Fruit fly (Drosophila melanogaster) whole organism: ENCODE results near the gene kraken.

Experiments
- CG8478 ChIP-seq: fragments of >200 bp; optimal IDR thresholded peaks from 2 replicates; lab custom pipeline; 2018; ENCODE audit warnings: inconsistent platforms
- Dll ChIP-seq: fragments of >200 bp; optimal IDR thresholded peaks from 2 replicates; lab custom pipeline; 2017
- EcR ChIP-seq, 2 experiments: fragments of >200 bp; optimal IDR thresholded peaks; 2 replicates each; lab custom pipeline; 2017; ENCODE audit warnings: missing biosample characterization in 2 of 2, missing genetic modification characterization in 2 of 2, missing genetic modification reagents in 2 of 2
- pan ChIP-seq: fragments of >200 bp; optimal IDR thresholded peaks from 2 replicates; lab custom pipeline; 2017
- psq ChIP-seq: fragments of >200 bp; optimal IDR thresholded peaks from 2 replicates; lab custom pipeline; 2017
- usp ChIP-seq: fragments of >200 bp; optimal IDR thresholded peaks from 2 replicates; lab custom pipeline; 2017; ENCODE audit warnings: missing biosample characterization, missing genetic modification characterization, mixed read lengths

DNA sequence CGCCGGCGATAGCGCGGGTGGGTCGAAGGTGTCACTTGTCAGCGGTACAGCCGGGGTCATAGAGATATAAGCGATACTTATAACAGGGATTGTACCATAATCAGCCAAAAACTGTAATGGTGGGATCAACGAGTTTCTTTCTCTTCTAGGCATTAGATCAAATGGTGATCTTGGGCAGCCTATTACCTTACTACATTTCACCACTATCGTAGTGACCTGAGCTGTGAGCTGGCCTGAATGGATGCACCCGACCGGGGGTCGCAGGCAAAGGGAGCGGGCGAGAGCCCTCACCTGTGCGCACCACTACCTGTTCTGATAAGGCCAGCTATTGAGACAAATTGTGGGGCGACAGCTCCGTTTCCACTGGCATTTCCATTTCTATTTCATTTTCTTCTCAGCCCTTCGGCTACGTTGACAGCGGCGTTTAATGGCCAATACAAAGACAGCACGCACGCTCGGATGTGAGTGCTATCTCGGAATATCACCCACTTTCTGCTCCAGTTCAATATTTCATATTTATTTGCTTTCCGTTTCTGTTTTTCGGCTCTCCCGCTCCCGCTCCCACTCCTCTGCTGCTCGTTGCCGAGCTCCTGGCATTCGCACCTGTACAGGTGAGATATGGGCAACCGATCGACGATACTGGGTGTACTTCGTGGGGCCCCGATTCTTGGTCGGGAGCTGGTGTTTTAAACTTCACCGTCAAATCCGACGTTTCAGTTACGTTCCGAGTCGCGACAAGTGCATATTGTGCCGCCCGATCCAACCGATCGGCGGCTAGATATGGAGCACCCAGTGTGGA, 4.3 kb downstream of the kraken start:
- TF ChIP-seq usp (GFP tag; lab: Kevin White, UChicago) (no peak), CG8478 (no peak), pan (no peak), psq (lab: Kevin White, UChicago) (no peak), Dll (lab: Kevin White, UChicago) (no peak), EcR (GFP tag; optimal IDR thresholded peaks at IDR 0.05; lab: Kevin White, UChicago) (no peak)
